In genomic region chrX:16800530-16801027, dm6 we compare ENCODE assay signal across 1 fruit fly cellular context.
TF ChIP-seq lines count a peak whose summit lies in the region.

TSS of gene CG9132 (minus strand) at chrX:16800710.
TSS of gene CG4789 (plus strand) at chrX:16800930.

TF ChIP-seq in whole organism, embryonic, 481 proteins besides CTCF, POLR2A, EP300 and RAD21 (continued from another document):
- TF ChIP-seq gfzf (GFP tag; optimal IDR thresholded peaks at IDR 0.05; lab: Kevin White, UChicago), result peak; percentile 74
- no peak for TF ChIP-seq CHES-1-like (GFP tag; optimal IDR thresholded peaks at IDR 0.05; lab: Kevin White, UChicago)
- 0 out of 3 replicates have a peak, but pooled peaks have one; percentile 24 for TF ChIP-seq CG16813 (GFP tag; IDR thresholded peaks at IDR 0.05; lab: Robert Waterston, UW; ENCODE audit: partially characterized antibody)
- TF ChIP-seq CG7745 (tag; optimal IDR thresholded peaks at IDR 0.05; lab: Kevin White, UChicago), result no peak
- TF ChIP-seq TFAM (GFP tag; optimal IDR thresholded peaks at IDR 0.05; lab: Kevin White, UChicago), result no peak
- TF ChIP-seq CG31441 (GFP tag; IDR thresholded peaks at IDR 0.05; lab: Robert Waterston, UW), result no peak
- peak; percentile 71 for TF ChIP-seq CG9797 (GFP tag; optimal IDR thresholded peaks at IDR 0.05; lab: Kevin White, UChicago)
- peak; percentile 26 for TF ChIP-seq CG14710 (tag; optimal IDR thresholded peaks at IDR 0.05; lab: Kevin White, UChicago)
- no peak for TF ChIP-seq sens-2 (GFP tag; IDR thresholded peaks at IDR 0.05; lab: Robert Waterston, UW)
- TF ChIP-seq Dp (GFP tag; optimal IDR thresholded peaks at IDR 0.05; lab: Kevin White, UChicago), result peak; percentile 43
- peak; percentile 38 for TF ChIP-seq sens (GFP tag; lab: Kevin White, UChicago)
- TF ChIP-seq YL-1 (GFP tag; optimal IDR thresholded peaks at IDR 0.05; lab: Kevin White, UChicago), result peak; percentile 16
- TF ChIP-seq CG16815 (GFP tag; optimal IDR thresholded peaks at IDR 0.05; lab: Kevin White, UChicago), result no peak
- TF ChIP-seq CG13287 (GFP tag; IDR thresholded peaks at IDR 0.05; lab: Robert Waterston, UW; ENCODE audit: partially characterized antibody), result peak; percentile 43; the same call in 1 of the 2 replicates
